Fruit fly (Drosophila melanogaster) whole organism, pupa: ENCODE data around the gene zfh1.

Experiments used
- CG10348 ChIP-seq: fragments of 200-800 bp; sonication (Bioruptor generic); IDR thresholded peaks from 2 replicates; pipeline ENCODE4 v1.3.6; 2022; ENCODE audit warnings: missing biosample characterization, missing genetic modification characterization
- CG12605 ChIP-seq: fragments of 200-800 bp; sonication (Bioruptor generic); IDR thresholded peaks from 2 replicates; pipeline ENCODE4 v1.3.6; 2022; ENCODE audit warnings: missing biosample characterization, missing genetic modification characterization
- CG15710 ChIP-seq: fragments of 200-800 bp; sonication (Bioruptor generic); optimal IDR thresholded peaks from 2 replicates; lab custom pipeline; 2018; ENCODE audit warnings: missing biosample characterization, mild to moderate bottlenecking, missing genetic modification characterization, moderate library complexity
- CG17806 ChIP-seq: fragments of 200-800 bp; sonication (Bioruptor generic); optimal IDR thresholded peaks from 2 replicates; lab custom pipeline; 2018; ENCODE audit warnings: missing biosample characterization, mild to moderate bottlenecking, missing genetic modification characterization, moderate library complexity
- CG8301 ChIP-seq: fragments of 200-800 bp; sonication (Bioruptor generic); optimal IDR thresholded peaks from 2 replicates; lab custom pipeline; 2018; ENCODE audit warnings: missing biosample characterization, mild to moderate bottlenecking, missing genetic modification characterization
- Pif1B ChIP-seq: fragments of 200-800 bp; sonication (Bioruptor generic); optimal IDR thresholded peaks from 3 replicates; lab custom pipeline; 2016; ENCODE audit warnings: missing biosample characterization, missing genetic modification characterization
- Snoo ChIP-seq: fragments of 200-800 bp; sonication (Bioruptor generic); optimal IDR thresholded peaks from 3 replicates; lab custom pipeline; 2017; ENCODE audit warnings: missing biosample characterization, mild to moderate bottlenecking, missing genetic modification characterization, inconsistent platforms

DNA sequence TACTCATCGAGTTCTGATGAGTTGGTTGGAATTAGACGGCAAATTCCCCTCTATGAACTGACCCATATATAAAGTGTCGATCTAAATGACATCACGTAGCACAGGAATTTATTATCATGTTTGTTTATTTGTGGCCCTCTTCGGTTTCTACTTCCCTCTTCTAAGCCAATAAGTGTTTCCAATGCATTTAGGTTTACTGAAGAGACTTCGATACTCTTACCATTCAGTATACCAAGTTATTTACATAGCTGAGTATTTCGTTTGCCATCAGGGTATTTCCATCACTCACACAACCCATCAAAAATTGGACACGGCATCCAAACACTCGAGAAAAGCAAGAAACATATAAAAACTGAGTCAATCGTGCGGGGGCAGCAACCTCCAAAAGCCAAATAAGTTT, 50.5 kb downstream of the zfh1 start:
- TF ChIP-seq Pif1B (GFP tag; lab: Kevin White, UChicago), result no peak
- no peak for TF ChIP-seq CG8301 (tag; lab: Kevin White, UChicago)
- no peak for TF ChIP-seq CG15710 (tag; lab: Kevin White, UChicago)
- TF ChIP-seq Snoo (tag; lab: Kevin White, UChicago), result no peak
- TF ChIP-seq CG12605 (GFP tag; lab: Robert Waterston, UW), result no peak
- TF ChIP-seq CG17806, result no peak
- no peak for TF ChIP-seq CG10348 (GFP tag; lab: Robert Waterston, UW)
